Fruit fly (Drosophila melanogaster) whole organism, embryonic: Measurements from ENCODE around the gene bab1.

ENCODE experiments used
- Bdp1 ChIP-seq: fragments of 200-800 bp; sonication (Bioruptor generic); optimal IDR thresholded peaks from 3 replicates; lab custom pipeline; 2016; ENCODE audit warnings: missing biosample characterization, missing genetic modification characterization
- CG10209 ChIP-seq: fragments of 200-800 bp; sonication (Bioruptor generic); optimal IDR thresholded peaks from 3 replicates; lab custom pipeline; 2017; ENCODE audit warnings: missing biosample characterization, mild to moderate bottlenecking, missing genetic modification characterization, missing genetic modification reagents
- CG10543 ChIP-seq: fragments of 200-800 bp; sonication (Bioruptor generic); optimal IDR thresholded peaks from 3 replicates; lab custom pipeline; 2017; ENCODE audit warnings: missing biosample characterization, mild to moderate bottlenecking, missing genetic modification characterization, moderate library complexity
- CG11247 ChIP-seq: fragments of 200-800 bp; sonication (Bioruptor generic); IDR thresholded peaks from 2 replicates; pipeline ENCODE4 v1.3.6; 2022; ENCODE audit warnings: missing biosample characterization, missing genetic modification characterization
- CG11504 ChIP-seq: fragments of 200-800 bp; sonication (Bioruptor generic); optimal IDR thresholded peaks from 3 replicates; lab custom pipeline; 2019; ENCODE audit warnings: missing biosample characterization, mild to moderate bottlenecking, missing genetic modification characterization, moderate library complexity
- CG12744 ChIP-seq: fragments of 200-800 bp; sonication (Bioruptor generic); optimal IDR thresholded peaks from 2 replicates; lab custom pipeline; 2016; ENCODE audit warnings: missing biosample characterization, missing genetic modification characterization
- CG1647 ChIP-seq: fragments of 200-800 bp; sonication (Bioruptor generic); optimal IDR thresholded peaks from 3 replicates; lab custom pipeline; 2016; ENCODE audit warnings: missing biosample characterization, missing genetic modification characterization
- CG17186 ChIP-seq: fragments of 200-800 bp; sonication (Bioruptor generic); optimal IDR thresholded peaks from 3 replicates; lab custom pipeline; 2017; ENCODE audit warnings: missing biosample characterization, missing genetic modification reagents, missing genetic modification characterization
- CG17802 ChIP-seq: fragments of 200-800 bp; sonication (Bioruptor generic); optimal IDR thresholded peaks from 2 replicates; lab custom pipeline; 2018; ENCODE audit warnings: missing biosample characterization, mild to moderate bottlenecking, missing genetic modification characterization, moderate library complexity
- CG17829 ChIP-seq: fragments of 200-800 bp; optimal IDR thresholded peaks from 2 replicates; lab custom pipeline; 2019; ENCODE audit warnings: missing biosample characterization, mild to moderate bottlenecking, missing genetic modification characterization, moderate library complexity
- CG18011 ChIP-seq: fragments of 200-800 bp; sonication (Bioruptor generic); optimal IDR thresholded peaks from 2 replicates; lab custom pipeline; 2017; ENCODE audit warnings: missing biosample characterization, missing genetic modification characterization, mild to moderate bottlenecking, moderate library complexity, missing genotype
- CG18599 ChIP-seq: fragments of 200-800 bp; sonication (Bioruptor generic); optimal IDR thresholded peaks from 3 replicates; lab custom pipeline; 2017; ENCODE audit warnings: missing biosample characterization, missing genetic modification characterization, mild to moderate bottlenecking, moderate library complexity, missing genetic modification reagents
- CG30020 ChIP-seq: fragments of 200-800 bp; optimal IDR thresholded peaks from 2 replicates; lab custom pipeline; 2019; ENCODE audit warnings: missing biosample characterization, mild to moderate bottlenecking, missing genetic modification characterization, moderate library complexity
- CG31365 ChIP-seq: fragments of 200-800 bp; sonication (Bioruptor generic); optimal IDR thresholded peaks from 2 replicates; lab custom pipeline; 2018; ENCODE audit warnings: missing biosample characterization, mild to moderate bottlenecking, missing genetic modification characterization
- CG32772 ChIP-seq: fragments of 200-800 bp; sonication (Bioruptor generic); IDR thresholded peaks from 2 replicates; pipeline ENCODE4 v1.3.6; 2022; ENCODE audit warnings: missing biosample characterization, missing genetic modification characterization
- CG42726 ChIP-seq: fragments of 200-800 bp; sonication (Bioruptor generic); IDR thresholded peaks from 2 replicates; pipeline ENCODE4 v1.3.6; 2022; ENCODE audit warnings: missing biosample characterization, missing genetic modification characterization; ENCODE audit not compliant: partially characterized antibody
- CG4730 ChIP-seq: fragments of 200-800 bp; sonication (Bioruptor generic); IDR thresholded peaks from 2 replicates; pipeline ENCODE4 v1.3.6; 2022; ENCODE audit warnings: missing biosample characterization, missing genetic modification characterization
- CG4854 ChIP-seq: fragments of 200-800 bp; sonication (Bioruptor generic); optimal IDR thresholded peaks from 2 replicates; lab custom pipeline; 2016; ENCODE audit warnings: missing biosample characterization, missing genetic modification characterization, inconsistent platforms
- CG6272 ChIP-seq: fragments of 200-800 bp; sonication (Bioruptor generic); IDR thresholded peaks from 2 replicates; pipeline ENCODE4 v1.3.6; 2022; ENCODE audit warnings: missing biosample characterization, missing genetic modification characterization
- CG8281 ChIP-seq: fragments of 200-800 bp; sonication (Bioruptor generic); optimal IDR thresholded peaks from 2 replicates; lab custom pipeline; 2018; ENCODE audit warnings: missing biosample characterization, mild to moderate bottlenecking, missing genetic modification characterization, moderate library complexity
- CG8944 ChIP-seq: fragments of 200-800 bp; sonication (Bioruptor generic); optimal IDR thresholded peaks from 3 replicates; lab custom pipeline; 2016; ENCODE audit warnings: missing biosample characterization, missing genetic modification characterization
- ERR ChIP-seq: fragments of 200-800 bp; sonication (Bioruptor generic); optimal IDR thresholded peaks from 2 replicates; lab custom pipeline; 2016; ENCODE audit warnings: missing biosample characterization, missing genetic modification characterization
- Ets97D ChIP-seq: fragments of 200-800 bp; sonication (Bioruptor generic); optimal IDR thresholded peaks from 3 replicates; lab custom pipeline; 2016; ENCODE audit warnings: missing biosample characterization, missing genetic modification characterization
- GATAe ChIP-seq: fragments of 200-800 bp; sonication (Bioruptor generic); conservative IDR thresholded peaks from 2 replicates; pipeline ENCODE4 v1.3.6; 2022; ENCODE audit warnings: missing biosample characterization, missing genetic modification characterization
- Gug ChIP-seq: fragments of 200-800 bp; sonication (Bioruptor generic); IDR thresholded peaks from 4 replicates; pipeline ENCODE4 v1.3.6; 2022; ENCODE audit warnings: missing biosample characterization, missing genetic modification characterization
- H15 ChIP-seq: fragments of 200-800 bp; sonication (Bioruptor generic); IDR thresholded peaks from 3 replicates; pipeline ENCODE4 v1.3.6; 2022; ENCODE audit warnings: missing biosample characterization, missing genetic modification characterization
- Kr ChIP-seq: fragments of 200-800 bp; sonication (Bioruptor generic); optimal IDR thresholded peaks from 2 replicates; lab custom pipeline; 2017; ENCODE audit warnings: missing biosample characterization, mild to moderate bottlenecking, missing genetic modification characterization
- Lim3 ChIP-seq: fragments of 200-800 bp; sonication (Bioruptor generic); IDR thresholded peaks from 2 replicates; pipeline ENCODE4 v1.3.6; 2022; ENCODE audit warnings: missing biosample characterization, missing genetic modification characterization
- Med ChIP-seq: fragments of 200-800 bp; sonication (Bioruptor generic); peaks from one replicate; lab custom pipeline; 2016; ENCODE audit warnings: missing biosample characterization, missing genetic modification characterization, mild to moderate bottlenecking, inconsistent platforms, moderate library complexity
- Meics ChIP-seq: fragments of 200-800 bp; sonication (Bioruptor generic); optimal IDR thresholded peaks from 2 replicates; lab custom pipeline; 2017; ENCODE audit warnings: missing biosample characterization, mild to moderate bottlenecking, missing genetic modification characterization
- Neu2 ChIP-seq: fragments of 200-800 bp; sonication (Bioruptor generic); optimal IDR thresholded peaks from 3 replicates; lab custom pipeline; 2016; ENCODE audit warnings: missing biosample characterization, missing genetic modification characterization, borderline replicate concordance
- NfI ChIP-seq: fragments of 200-800 bp; sonication (Bioruptor generic); optimal IDR thresholded peaks from 3 replicates; lab custom pipeline; 2018; ENCODE audit warnings: missing biosample characterization, mild to moderate bottlenecking, missing genetic modification characterization, moderate library complexity
- Oaz ChIP-seq: fragments of 200-800 bp; sonication (Bioruptor generic); IDR thresholded peaks from 2 replicates; pipeline ENCODE4 v1.3.6; 2022; ENCODE audit warnings: missing biosample characterization, missing genetic modification characterization
- Ptx1 ChIP-seq: fragments of 200-800 bp; sonication (Bioruptor generic); IDR thresholded peaks from 2 replicates; pipeline ENCODE4 v1.3.6; 2022; ENCODE audit warnings: missing biosample characterization, missing genetic modification characterization
- Spps ChIP-seq: fragments of 200-800 bp; sonication (Bioruptor generic); optimal IDR thresholded peaks from 2 replicates; lab custom pipeline; 2018; ENCODE audit warnings: missing biosample characterization, mild to moderate bottlenecking, missing genetic modification characterization
- ase ChIP-seq: fragments of 200-800 bp; sonication (Bioruptor generic); IDR thresholded peaks from 3 replicates; pipeline ENCODE4 v1.3.6; 2022; ENCODE audit warnings: missing biosample characterization, missing genetic modification characterization
- bab2 ChIP-seq: fragments of 200-800 bp; sonication (Bioruptor generic); optimal IDR thresholded peaks from 2 replicates; lab custom pipeline; 2016; ENCODE audit warnings: missing biosample characterization, missing genetic modification characterization
- croc ChIP-seq: fragments of 200-800 bp; sonication (Bioruptor generic); conservative IDR thresholded peaks from 3 replicates; pipeline ENCODE4 v1.3.6; 2022; ENCODE audit warnings: missing biosample characterization, missing genetic modification characterization
- cwo ChIP-seq: fragments of 200-800 bp; sonication (Bioruptor generic); optimal IDR thresholded peaks from 3 replicates; lab custom pipeline; 2017; ENCODE audit warnings: missing biosample characterization, missing genetic modification characterization, mild to moderate bottlenecking, moderate library complexity, missing genetic modification reagents
- da ChIP-seq: fragments of 200-800 bp; sonication (Bioruptor generic); optimal IDR thresholded peaks from 2 replicates; lab custom pipeline; 2016; ENCODE audit warnings: missing biosample characterization, missing genetic modification characterization
- fd64A ChIP-seq: fragments of 200-800 bp; sonication (Bioruptor generic); optimal IDR thresholded peaks from 3 replicates; lab custom pipeline; 2018; ENCODE audit warnings: missing biosample characterization, mild to moderate bottlenecking, missing genetic modification characterization
- fru ChIP-seq: fragments of >200 bp; optimal IDR thresholded peaks from 2 replicates; lab custom pipeline; 2017
- fu2 ChIP-seq: fragments of 200-800 bp; sonication (Bioruptor generic); optimal IDR thresholded peaks from 2 replicates; lab custom pipeline; 2016; ENCODE audit warnings: missing biosample characterization, missing genetic modification characterization
- gem ChIP-seq: fragments of 200-800 bp; sonication (Bioruptor generic); optimal IDR thresholded peaks from 2 replicates; lab custom pipeline; 2019; ENCODE audit warnings: missing biosample characterization, mild to moderate bottlenecking, missing genetic modification characterization, moderate library complexity
- insv ChIP-seq, 2 experiments: fragments of 200-800 bp; sonication (Bioruptor generic); optimal IDR thresholded peaks; 3 replicates each; lab custom pipeline; 2016 to 2018; ENCODE audit warnings: missing biosample characterization in 2 of 2, missing genetic modification characterization in 2 of 2
- nmo ChIP-seq: fragments of 200-800 bp; sonication (Bioruptor generic); optimal IDR thresholded peaks from 2 replicates; lab custom pipeline; 2018; ENCODE audit warnings: missing biosample characterization, mild to moderate bottlenecking, missing genetic modification characterization, moderate library complexity
- otp ChIP-seq: fragments of 200-800 bp; sonication (Bioruptor generic); IDR thresholded peaks from 3 replicates; pipeline ENCODE4, ENCODE4 v1.3.6; 2022; ENCODE audit warnings: missing biosample characterization, missing genetic modification characterization
- rib ChIP-seq: fragments of 200-800 bp; sonication (Bioruptor generic); IDR thresholded peaks from 2 replicates; pipeline ENCODE4 v1.3.6; 2022; ENCODE audit warnings: missing biosample characterization, missing genetic modification characterization
- slp2 ChIP-seq: fragments of 200-800 bp; sonication (Bioruptor generic); optimal IDR thresholded peaks from 2 replicates; lab custom pipeline; 2016; ENCODE audit warnings: missing biosample characterization, missing genetic modification characterization
- stwl ChIP-seq: fragments of 200-800 bp; sonication (Bioruptor generic); optimal IDR thresholded peaks from 3 replicates; lab custom pipeline; 2018; ENCODE audit warnings: missing biosample characterization, mild to moderate bottlenecking, missing genetic modification characterization, moderate library complexity

bab1 gene

dm6 chr3L:1119325-1120162 lies 18.7 kb upstream of the bab1 start (continued):
- TF ChIP-seq CG4854 (no peak), H15 (GFP tag; lab: Robert Waterston, UW) (no peak), ase (GFP tag; lab: Robert Waterston, UW) (no peak), CG17802 (tag; lab: Kevin White, UChicago) (no peak), CG17186 (no peak), CG30020 (tag; lab: Kevin White, UChicago) (no peak), CG17829 (tag; lab: Kevin White, UChicago) (no peak), fd64A (no peak), CG32772 (GFP tag; lab: Robert Waterston, UW) (no peak), rib (GFP tag; lab: Robert Waterston, UW) (no peak), Ptx1 (GFP tag; lab: Robert Waterston, UW) (0 out of 2 replicates have a peak, but pooled peaks have one; percentile 17), CG31365 (tag; lab: Kevin White, UChicago) (no peak), bab2 (no peak), Ets97D (no peak), Meics (no peak), CG8281 (tag; lab: Kevin White, UChicago) (no peak), ERR (GFP tag; lab: Kevin White, UChicago) (no peak), NfI (no peak), Med (GFP tag; lab: Kevin White, UChicago) (peak; percentile 66), Lim3 (GFP tag; lab: Robert Waterston, UW) (peak; percentile 39; the same call in 1 of the 2 replicates), stwl (tag; lab: Kevin White, UChicago) (peak; percentile 94), slp2 (no peak), cwo (GFP tag; lab: Kevin White, UChicago) (peak; percentile 17), CG1647 (GFP tag; lab: Kevin White, UChicago) (no peak), Bdp1 (GFP tag; lab: Kevin White, UChicago) (no peak), da (GFP tag; lab: Kevin White, UChicago) (no peak), Spps (tag; lab: Kevin White, UChicago) (no peak), GATAe (GFP tag; lab: Robert Waterston, UW) (0 out of 2 replicates have a peak, but pooled peaks have one; percentile 11), CG6272 (GFP tag; lab: Robert Waterston, UW) (no peak), fu2 (GFP tag; lab: Kevin White, UChicago) (no peak), Gug (GFP tag; lab: Robert Waterston, UW) (no peak), CG10543 (GFP tag; lab: Kevin White, UChicago) (peak; percentile 34), CG4730 (GFP tag; lab: Robert Waterston, UW) (no peak), CG42726 (GFP tag; lab: Robert Waterston, UW) (no peak), gem (tag; lab: Kevin White, UChicago) (peak; percentile 12), CG10209 (no peak), Neu2 (GFP tag; lab: Kevin White, UChicago) (no peak), CG11504 (peak; percentile 40), fru (no peak), CG11247 (GFP tag; lab: Robert Waterston, UW) (no peak), CG18011 (GFP tag; lab: Kevin White, UChicago) (no peak), Kr (GFP tag; lab: Kevin White, UChicago) (no peak), CG12744 (no peak), croc (GFP tag; lab: Robert Waterston, UW) (no peak), Oaz (GFP tag; lab: Robert Waterston, UW) (no peak), CG18599 (GFP tag; lab: Kevin White, UChicago) (peak; percentile 32), CG8944 (GFP tag; lab: Kevin White, UChicago) (no peak), otp (GFP tag; lab: Robert Waterston, UW) (no peak), nmo (GFP tag; lab: Kevin White, UChicago) (no peak), insv (GFP tag; optimal IDR thresholded peaks at IDR 0.05; lab: Kevin White, UChicago) (no peak)
